Fruit fly (Drosophila melanogaster) whole organism, adult: ENCODE results near the gene CG7218.

Experiments used
- CG11617 ChIP-seq: fragments of 200-800 bp; sonication (Bioruptor generic); optimal IDR thresholded peaks from 2 replicates; lab custom pipeline; 2017; ENCODE audit warnings: mild to moderate bottlenecking, missing biosample characterization, missing genetic modification reagents, missing genetic modification characterization
- CG12768 ChIP-seq: fragments of 200-800 bp; sonication (Bioruptor generic); optimal IDR thresholded peaks from 2 replicates; lab custom pipeline; 2017; ENCODE audit warnings: missing biosample characterization, missing genetic modification characterization, mild to moderate bottlenecking, moderate library complexity, missing genetic modification reagents
- CG1620 ChIP-seq: fragments of 200-800 bp; sonication (Bioruptor generic); optimal IDR thresholded peaks from 2 replicates; lab custom pipeline; 2016; ENCODE audit warnings: missing biosample characterization, missing genetic modification characterization
- CG5204 ChIP-seq: fragments of 200-800 bp; sonication (Bioruptor generic); optimal IDR thresholded peaks from 2 replicates; lab custom pipeline; 2016; ENCODE audit warnings: missing biosample characterization, missing genetic modification characterization
- CG7101 ChIP-seq: fragments of 200-800 bp; sonication (Bioruptor generic); optimal IDR thresholded peaks from 2 replicates; lab custom pipeline; 2018; ENCODE audit warnings: missing biosample characterization, mild to moderate bottlenecking, missing genetic modification characterization, moderate library complexity
- Crg-1 ChIP-seq: fragments of 200-800 bp; sonication (Bioruptor generic); optimal IDR thresholded peaks from 2 replicates; lab custom pipeline; 2016; ENCODE audit warnings: missing biosample characterization, missing genetic modification characterization
- Hr96 ChIP-seq: fragments of 200-800 bp; sonication (Bioruptor generic); optimal IDR thresholded peaks from 2 replicates; lab custom pipeline; 2016; ENCODE audit warnings: missing biosample characterization, missing genetic modification characterization
- bab1 ChIP-seq: fragments of 200-800 bp; sonication (Bioruptor generic); optimal IDR thresholded peaks from 3 replicates; lab custom pipeline; 2019; ENCODE audit warnings: missing biosample characterization, mild to moderate bottlenecking, missing genetic modification characterization, moderate library complexity
- cic ChIP-seq: fragments of 200-800 bp; sonication (Bioruptor generic); optimal IDR thresholded peaks from 2 replicates; lab custom pipeline; 2017; ENCODE audit warnings: missing biosample characterization, mild to moderate bottlenecking, missing genetic modification characterization, moderate library complexity
- kay ChIP-seq: fragments of 200-800 bp; sonication (Bioruptor generic); peaks from one replicate; lab custom pipeline; 2016; ENCODE audit warnings: missing biosample characterization, missing genetic modification characterization, borderline replicate concordance
- ovo ChIP-seq: fragments of 200-800 bp; sonication (Bioruptor generic); optimal IDR thresholded peaks from 2 replicates; lab custom pipeline; 2016; ENCODE audit warnings: missing biosample characterization, missing genetic modification characterization
- tj ChIP-seq: fragments of 200-800 bp; sonication (Bioruptor generic); optimal IDR thresholded peaks from 3 replicates; lab custom pipeline; 2017; ENCODE audit warnings: missing biosample characterization, mild to moderate bottlenecking, missing genetic modification characterization, moderate library complexity
- toe ChIP-seq: fragments of 200-800 bp; sonication (Bioruptor generic); optimal IDR thresholded peaks from 2 replicates; lab custom pipeline; 2016; ENCODE audit warnings: missing biosample characterization, missing genetic modification characterization

DNA sequence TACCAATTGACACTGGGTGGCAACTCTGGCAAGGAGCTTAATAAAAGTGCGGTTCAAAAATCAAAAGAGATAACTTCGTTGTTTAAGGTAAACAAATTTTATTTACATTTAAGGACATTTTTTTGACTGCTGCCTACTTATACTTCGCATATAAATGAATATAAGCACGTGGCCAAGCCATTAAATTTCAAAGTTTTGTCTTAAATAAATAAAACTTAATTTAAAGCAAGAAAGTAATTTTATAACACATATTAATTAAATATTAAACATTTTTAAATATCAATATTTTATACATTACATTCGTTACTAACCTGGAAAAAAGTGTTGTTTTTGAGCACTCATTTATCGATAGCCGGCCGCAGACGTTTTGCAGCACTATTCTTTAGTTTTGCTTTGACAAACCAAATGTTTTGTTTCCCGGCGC lies 24.5 kb upstream of the CG7218 start, which contains the start of the genes CG12321 and MED17:
- TF ChIP-seq CG7101: peak; percentile 93
- TF ChIP-seq CG11617 (GFP tag; lab: Kevin White, UChicago): peak; percentile 93
- peak; percentile 62 for TF ChIP-seq cic (GFP tag; lab: Kevin White, UChicago)
- peak; percentile 96 for TF ChIP-seq Crg-1 (GFP tag; lab: Kevin White, UChicago)
- TF ChIP-seq CG12768 (GFP tag; lab: Kevin White, UChicago): peak; percentile 93
- peak; percentile 87 for TF ChIP-seq ovo (GFP tag; lab: Kevin White, UChicago)
- peak; percentile 81 for TF ChIP-seq CG5204 (GFP tag; lab: Kevin White, UChicago)
- no peak for TF ChIP-seq kay (GFP tag; lab: Kevin White, UChicago)
- peak; percentile 63 for TF ChIP-seq bab1 (GFP tag; lab: Kevin White, UChicago)
- peak; percentile 67 for TF ChIP-seq tj (GFP tag; lab: Kevin White, UChicago)
- TF ChIP-seq CG1620: peak; percentile 91
- TF ChIP-seq Hr96: no peak
- peak; percentile 74 for TF ChIP-seq toe
